Fruit fly (Drosophila melanogaster) whole organism, embryonic: ENCODE data around the gene niki.

Source experiments
- BtbVII ChIP-seq: fragments of 200-800 bp; sonication (Bioruptor generic); optimal IDR thresholded peaks from 3 replicates; lab custom pipeline; 2017; ENCODE audit warnings: missing biosample characterization, mild to moderate bottlenecking, missing genetic modification characterization
- CG11723 ChIP-seq: fragments of 200-800 bp; sonication (Bioruptor generic); optimal IDR thresholded peaks from 2 replicates; lab custom pipeline; 2017; ENCODE audit warnings: missing biosample characterization, mild to moderate bottlenecking, missing genetic modification characterization
- CG14050 ChIP-seq: fragments of 200-800 bp; sonication (Bioruptor generic); IDR thresholded peaks from 3 replicates; pipeline ENCODE4 v1.3.6; 2022; ENCODE audit warnings: missing biosample characterization, missing genetic modification characterization
- CG1602 ChIP-seq: fragments of 200-800 bp; sonication (Bioruptor generic); optimal IDR thresholded peaks from 3 replicates; lab custom pipeline; 2016; ENCODE audit warnings: missing biosample characterization, missing genetic modification characterization
- CG1603 ChIP-seq: fragments of 200-800 bp; sonication (Bioruptor generic); optimal IDR thresholded peaks from 2 replicates; lab custom pipeline; 2019; ENCODE audit warnings: missing biosample characterization, mild to moderate bottlenecking, missing genetic modification characterization, moderate library complexity
- CG16813 ChIP-seq: fragments of 200-800 bp; sonication (Bioruptor generic); IDR thresholded peaks from 3 replicates; pipeline ENCODE4 v1.3.6; 2022; ENCODE audit warnings: missing biosample characterization, missing genetic modification characterization; ENCODE audit not compliant: partially characterized antibody
- CG17612 ChIP-seq: fragments of 200-800 bp; sonication (Bioruptor generic); IDR thresholded peaks from 2 replicates; pipeline ENCODE4 v1.3.6; 2022; ENCODE audit warnings: missing biosample characterization, missing genetic modification characterization
- CG18262 ChIP-seq: fragments of 200-800 bp; optimal IDR thresholded peaks from 3 replicates; lab custom pipeline; 2019; ENCODE audit warnings: missing biosample characterization, mild to moderate bottlenecking, missing genetic modification characterization, moderate library complexity
- CG34224 ChIP-seq: fragments of 200-800 bp; sonication (Bioruptor generic); IDR thresholded peaks from 3 replicates; pipeline ENCODE4 v1.3.6; 2022; ENCODE audit warnings: missing biosample characterization, missing genetic modification characterization; ENCODE audit not compliant: partially characterized antibody
- CG4404 ChIP-seq: fragments of 200-800 bp; sonication (Bioruptor generic); IDR thresholded peaks from 2 replicates; pipeline ENCODE4 v1.3.6; 2022; ENCODE audit warnings: missing biosample characterization, missing genetic modification characterization
- CG4854 ChIP-seq: fragments of 200-800 bp; sonication (Bioruptor generic); optimal IDR thresholded peaks from 2 replicates; lab custom pipeline; 2016; ENCODE audit warnings: missing biosample characterization, missing genetic modification characterization, inconsistent platforms
- CG6689 ChIP-seq: fragments of 200-800 bp; sonication (Bioruptor generic); IDR thresholded peaks from 2 replicates; pipeline ENCODE4 v1.3.6; 2022; ENCODE audit warnings: missing biosample characterization, missing genetic modification characterization
- CG6765 ChIP-seq: fragments of 200-800 bp; sonication (Bioruptor generic); optimal IDR thresholded peaks from 3 replicates; lab custom pipeline; 2017; ENCODE audit warnings: missing biosample characterization, mild to moderate bottlenecking, missing genetic modification characterization
- CG6813 ChIP-seq: fragments of 200-800 bp; sonication (Bioruptor generic); optimal IDR thresholded peaks from 2 replicates; lab custom pipeline; 2017; ENCODE audit warnings: missing biosample characterization, missing genetic modification characterization, mild to moderate bottlenecking, moderate library complexity, missing genetic modification reagents
- CG7963 ChIP-seq: fragments of 200-800 bp; sonication (Bioruptor generic); IDR thresholded peaks from 3 replicates; pipeline ENCODE4 v1.3.6; 2022; ENCODE audit warnings: missing biosample characterization, missing genetic modification characterization; ENCODE audit not compliant: partially characterized antibody
- CG8290 ChIP-seq, 3 experiments: fragments of 200-800 bp; sonication (Bioruptor generic); optimal IDR thresholded peaks; 2 replicates each; lab custom pipeline; 2016 to 2019; ENCODE audit warnings: missing biosample characterization in 3 of 3, missing genetic modification characterization in 3 of 3, mild to moderate bottlenecking in 2 of 3, moderate library complexity in 1 of 3
- CG9215 ChIP-seq: fragments of 200-800 bp; sonication (Bioruptor generic); IDR thresholded peaks from 2 replicates; pipeline ENCODE4 v1.3.6; 2022; ENCODE audit warnings: missing biosample characterization, missing genetic modification characterization
- CG9817 ChIP-seq: fragments of 200-800 bp; sonication (Bioruptor generic); optimal IDR thresholded peaks from 2 replicates; lab custom pipeline; 2018; ENCODE audit warnings: missing biosample characterization, mild to moderate bottlenecking, missing genetic modification characterization, moderate library complexity
- CkIIα-i1 ChIP-seq: fragments of 200-800 bp; sonication (Bioruptor generic); IDR thresholded peaks from 2 replicates; pipeline ENCODE4 v1.3.6; 2022; ENCODE audit warnings: missing biosample characterization, missing genetic modification characterization
- Fer1 ChIP-seq: fragments of 200-800 bp; sonication (Bioruptor generic); optimal IDR thresholded peaks from 2 replicates; lab custom pipeline; 2017; ENCODE audit warnings: missing biosample characterization, mild to moderate bottlenecking, missing genetic modification characterization
- HHEX ChIP-seq: fragments of 200-800 bp; sonication (Bioruptor generic); optimal IDR thresholded peaks from 3 replicates; lab custom pipeline; 2017; ENCODE audit warnings: missing biosample characterization, mild to moderate bottlenecking, missing genetic modification characterization, missing genetic modification reagents
- Hr39 ChIP-seq: fragments of >200 bp; optimal IDR thresholded peaks from 2 replicates; lab custom pipeline; 2017
- Mes4 ChIP-seq: fragments of 200-800 bp; sonication (Bioruptor generic); optimal IDR thresholded peaks from 2 replicates; lab custom pipeline; 2016; ENCODE audit warnings: missing biosample characterization, missing genetic modification characterization
- NFAT ChIP-seq: fragments of 200-800 bp; sonication (Bioruptor generic); IDR thresholded peaks from 2 replicates; pipeline ENCODE4 v1.3.6; 2022; ENCODE audit warnings: missing biosample characterization, missing genetic modification characterization
- Nf-YC ChIP-seq: fragments of 200-800 bp; optimal IDR thresholded peaks from 3 replicates; lab custom pipeline; 2019; ENCODE audit warnings: missing biosample characterization, mild to moderate bottlenecking, missing genetic modification characterization, moderate library complexity
- Optix ChIP-seq: fragments of 200-800 bp; sonication (Bioruptor generic); IDR thresholded peaks from 3 replicates; pipeline ENCODE4 v1.3.6; 2022; ENCODE audit warnings: missing biosample characterization, missing genetic modification characterization
- Ssrp ChIP-seq: fragments of 200-800 bp; sonication (Bioruptor generic); optimal IDR thresholded peaks from 2 replicates; lab custom pipeline; 2018; ENCODE audit warnings: missing biosample characterization, mild to moderate bottlenecking, missing genetic modification characterization, moderate library complexity
- amos ChIP-seq: fragments of 200-800 bp; sonication (Bioruptor generic); IDR thresholded peaks from 2 replicates; pipeline ENCODE4 v1.3.6; 2022; ENCODE audit warnings: missing biosample characterization, missing genetic modification characterization; ENCODE audit not compliant: partially characterized antibody
- aop ChIP-seq: fragments of 200-800 bp; sonication (Bioruptor generic); IDR thresholded peaks from 2 replicates; pipeline ENCODE4 v1.3.6; 2022; ENCODE audit warnings: missing biosample characterization, missing genetic modification characterization
- ash1 ChIP-seq: fragments of 200-800 bp; sonication (Bioruptor generic); optimal IDR thresholded peaks from 2 replicates; lab custom pipeline; 2018; ENCODE audit warnings: missing biosample characterization, mild to moderate bottlenecking, missing genetic modification characterization
- dysf ChIP-seq: fragments of 200-800 bp; sonication (Bioruptor generic); IDR thresholded peaks from 3 replicates; pipeline ENCODE4 v1.3.6; 2022; ENCODE audit warnings: missing biosample characterization, missing genetic modification characterization
- gce ChIP-seq: fragments of 200-800 bp; sonication (Bioruptor generic); IDR thresholded peaks from 3 replicates; pipeline ENCODE4 v1.3.6; 2022; ENCODE audit warnings: missing biosample characterization, missing genetic modification characterization
- ind ChIP-seq: fragments of 200-800 bp; sonication (Bioruptor generic); optimal IDR thresholded peaks from 3 replicates; lab custom pipeline; 2016; ENCODE audit warnings: missing biosample characterization, missing genetic modification characterization
- mirr ChIP-seq: fragments of 200-800 bp; sonication (Bioruptor generic); optimal IDR thresholded peaks from 3 replicates; lab custom pipeline; 2018; ENCODE audit warnings: missing biosample characterization, mild to moderate bottlenecking, missing genetic modification characterization
- psq ChIP-seq: fragments of 200-800 bp; sonication (Bioruptor generic); optimal IDR thresholded peaks from 2 replicates; lab custom pipeline; 2017; ENCODE audit warnings: missing biosample characterization, missing genetic modification characterization
- sc ChIP-seq, 3 experiments: fragments of >200 bp in 2 of 3; fragments of 200-800 bp in 1 of 3; sonication (Bioruptor generic) in 1 of 3; optimal IDR thresholded peaks; 2 replicates in 2 of 3; 3 replicates in 1 of 3; lab custom pipeline; 2017; ENCODE audit warnings: mild to moderate bottlenecking in 1 of 3, missing biosample characterization in 1 of 3, missing genetic modification characterization in 1 of 3, missing genetic modification reagents in 1 of 3
- schlank ChIP-seq: fragments of 200-800 bp; sonication (Bioruptor generic); optimal IDR thresholded peaks from 2 replicates; lab custom pipeline; 2018; ENCODE audit warnings: missing biosample characterization, mild to moderate bottlenecking, missing genetic modification characterization
- shn ChIP-seq: fragments of 200-800 bp; sonication (Bioruptor generic); optimal IDR thresholded peaks from 3 replicates; lab custom pipeline; 2016; ENCODE audit warnings: missing biosample characterization, missing genetic modification characterization
- so ChIP-seq: fragments of 200-800 bp; sonication (Bioruptor generic); IDR thresholded peaks from 3 replicates; pipeline ENCODE4 v1.3.6; 2022; ENCODE audit warnings: missing biosample characterization, missing genetic modification characterization
- wor ChIP-seq: fragments of 200-800 bp; sonication (Bioruptor generic); IDR thresholded peaks from 2 replicates; pipeline ENCODE4 v1.3.6; 2022; ENCODE audit warnings: missing biosample characterization, missing genetic modification characterization

niki gene

DNA sequence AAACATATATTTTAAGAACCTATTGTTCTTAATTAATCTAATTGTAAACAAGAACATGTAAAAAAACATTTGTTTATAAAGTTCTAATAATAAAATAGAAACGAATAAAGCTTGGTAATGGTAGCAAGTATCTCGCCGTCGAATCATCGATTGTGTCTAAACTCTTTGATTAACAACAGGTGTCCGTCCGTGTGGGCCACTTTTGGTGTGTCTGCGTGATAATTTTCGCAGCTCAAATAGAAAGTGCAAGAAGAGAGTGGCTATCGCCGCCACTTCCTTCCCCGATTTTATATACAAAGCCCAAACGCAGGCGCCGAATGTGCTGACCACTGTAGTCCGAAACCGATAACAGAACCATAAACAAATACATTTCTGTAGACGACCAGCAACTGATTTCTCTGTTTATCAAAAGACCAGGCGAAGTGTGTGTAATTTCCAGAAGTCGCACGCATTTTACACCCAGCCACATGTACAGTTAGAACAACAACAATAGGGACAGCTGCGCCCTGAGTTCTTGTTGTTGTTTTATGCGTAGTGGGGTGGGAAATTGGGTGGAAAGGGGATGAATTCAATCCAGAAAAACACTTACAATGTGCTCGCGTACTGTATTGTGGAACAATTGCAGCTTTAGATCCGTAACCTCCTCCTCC, 12.3 kb downstream of the niki start (continued):
- TF ChIP-seq Mes4 (GFP tag; lab: Kevin White, UChicago) (no peak), Optix (GFP tag; lab: Robert Waterston, UW) (no peak), Fer1 (GFP tag; lab: Kevin White, UChicago) (no peak), CG4854 (no peak), CG1602 (GFP tag; lab: Kevin White, UChicago) (no peak), gce (GFP tag; lab: Robert Waterston, UW) (no peak), dysf (GFP tag; lab: Robert Waterston, UW) (no peak), CG11723 (GFP tag; lab: Kevin White, UChicago) (no peak), CG4404 (GFP tag; lab: Robert Waterston, UW) (no peak), Hr39 (lab: Kevin White, UChicago) (no peak), CG14050 (GFP tag; lab: Robert Waterston, UW) (no peak), BtbVII (no peak), NFAT (GFP tag; lab: Robert Waterston, UW) (no peak), CkIIα-i1 (GFP tag; lab: Robert Waterston, UW) (no peak), sc (optimal IDR thresholded peaks at IDR 0.05; lab: Kevin White, UChicago) (no peak), sc (GFP tag; optimal IDR thresholded peaks at IDR 0.05; lab: Kevin White, UChicago) (no peak), aop (GFP tag; lab: Robert Waterston, UW) (no peak), CG9817 (no peak), CG9215 (no peak), CG6813 (GFP tag; lab: Kevin White, UChicago) (no peak), CG7963 (no peak), Ssrp (no peak), CG34224 (GFP tag; lab: Robert Waterston, UW) (no peak; the same call in 2 of the 3 replicates), HHEX (GFP tag; lab: Kevin White, UChicago) (no peak), CG17612 (GFP tag; lab: Robert Waterston, UW) (no peak), CG6689 (no peak), mirr (GFP tag; lab: Kevin White, UChicago) (peak; percentile 25), ash1 (GFP tag; lab: Kevin White, UChicago) (no peak), CG18262 (tag; lab: Kevin White, UChicago) (no peak), CG8290 (GFP tag; optimal IDR thresholded peaks at IDR 0.05; lab: Kevin White, UChicago) (no peak), CG8290 (tag; optimal IDR thresholded peaks at IDR 0.05; lab: Kevin White, UChicago) (peak in 1 of 2 experiments; percentile 20), shn (GFP tag; lab: Kevin White, UChicago) (no peak), amos (GFP tag; lab: Robert Waterston, UW) (no peak), psq (GFP tag; lab: Kevin White, UChicago) (no peak), ind (GFP tag; lab: Kevin White, UChicago) (no peak), CG16813 (GFP tag; lab: Robert Waterston, UW) (no peak), CG1603 (tag; lab: Kevin White, UChicago) (no peak), so (GFP tag; lab: Robert Waterston, UW) (no peak; the same call in 2 of the 3 replicates), Nf-YC (tag; lab: Kevin White, UChicago) (no peak), schlank (tag; lab: Kevin White, UChicago) (no peak), wor (GFP tag; lab: Robert Waterston, UW) (no peak), CG6765 (GFP tag; lab: Kevin White, UChicago) (no peak)
- TF ChIP-seq, all 482 proteins: peak for 23
